Fruit fly (Drosophila melanogaster) whole organism, wandering third instar larva: ENCODE data around the gene eIF3h.

ENCODE experiments used
- Abd-B ChIP-seq: fragments of >200 bp; optimal IDR thresholded peaks from 2 replicates; lab custom pipeline; 2017; ENCODE audit warnings: missing biosample characterization, missing genetic modification characterization
- CG32264 ChIP-seq: fragments of 200-800 bp; sonication (Bioruptor generic); optimal IDR thresholded peaks from 2 replicates; lab custom pipeline; 2016; ENCODE audit warnings: missing biosample characterization, missing genetic modification characterization
- CG9705 ChIP-seq: fragments of 200-800 bp; sonication (Bioruptor generic); optimal IDR thresholded peaks from 2 replicates; lab custom pipeline; 2018; ENCODE audit warnings: missing biosample characterization, mild to moderate bottlenecking, missing genetic modification characterization
- CrebA ChIP-seq: fragments of 200-800 bp; sonication (Bioruptor generic); optimal IDR thresholded peaks from 2 replicates; lab custom pipeline; 2016; ENCODE audit warnings: missing biosample characterization, mild to moderate bottlenecking, missing genetic modification characterization, borderline replicate concordance
- Dfd ChIP-seq: fragments of >200 bp; optimal IDR thresholded peaks from 2 replicates; lab custom pipeline; 2017; ENCODE audit warnings: missing biosample characterization, missing genetic modification characterization
- Dif ChIP-seq: fragments of 200-275, 200-300 bp; sonication (Bioruptor generic); optimal IDR thresholded peaks from 2 replicates; lab custom pipeline; 2018; ENCODE audit warnings: missing biosample characterization, missing genetic modification characterization; ENCODE audit not compliant: partially characterized antibody
- GATAd ChIP-seq: sonication (Bioruptor generic); optimal IDR thresholded peaks from 2 replicates; lab custom pipeline; 2016; ENCODE audit warnings: missing biosample characterization, missing genetic modification characterization
- HLH106 ChIP-seq: fragments of 200-800 bp; optimal IDR thresholded peaks from 3 replicates; lab custom pipeline; 2019; ENCODE audit warnings: missing biosample characterization, mild to moderate bottlenecking, missing genetic modification characterization, moderate library complexity
- Hnf4 ChIP-seq: fragments of 200-800 bp; sonication (Bioruptor generic); optimal IDR thresholded peaks from 2 replicates; lab custom pipeline; 2016; ENCODE audit warnings: missing biosample characterization, mild to moderate bottlenecking, missing genetic modification characterization
- Hr78 ChIP-seq: fragments of >200 bp; optimal IDR thresholded peaks from 2 replicates; lab custom pipeline; 2017; ENCODE audit warnings: missing biosample characterization, missing genetic modification characterization
- Hr83 ChIP-seq: fragments of 200-300 bp; sonication (Bioruptor generic); optimal IDR thresholded peaks from 2 replicates; lab custom pipeline; 2016; ENCODE audit warnings: missing biosample characterization, mild to moderate bottlenecking, missing genetic modification characterization, moderate library complexity; ENCODE audit not compliant: poor library complexity, severe bottlenecking
- Jra ChIP-seq: sonication (Bioruptor generic); optimal IDR thresholded peaks from 2 replicates; lab custom pipeline; 2016; ENCODE audit warnings: missing biosample characterization, missing genetic modification characterization
- Mio ChIP-seq: sonication (Bioruptor generic); optimal IDR thresholded peaks from 2 replicates; lab custom pipeline; 2016; ENCODE audit warnings: missing biosample characterization, missing genetic modification characterization
- Myc ChIP-seq: fragments of >200 bp; optimal IDR thresholded peaks from 2 replicates; lab custom pipeline; 2017
- N ChIP-seq: fragments of >200 bp; optimal IDR thresholded peaks from 2 replicates; lab custom pipeline; 2018; ENCODE audit warnings: missing biosample characterization, missing external identifiers, missing genetic modification characterization
- OdsH ChIP-seq: fragments of 200-800 bp; sonication (Bioruptor generic); optimal IDR thresholded peaks from 2 replicates; lab custom pipeline; 2016; ENCODE audit warnings: missing biosample characterization, mild to moderate bottlenecking, missing genetic modification characterization
- Rel ChIP-seq, 2 experiments: fragments of 200-800 bp; sonication (Bioruptor generic) in 1 of 2; optimal IDR thresholded peaks; 2 replicates in 1 of 2; 3 replicates in 1 of 2; lab custom pipeline; 2016 to 2019; ENCODE audit warnings: mild to moderate bottlenecking in 2 of 2, missing biosample characterization in 2 of 2, missing genetic modification characterization in 2 of 2, moderate library complexity in 1 of 2
- Sp1 ChIP-seq: fragments of 200-800 bp; sonication (Bioruptor generic); optimal IDR thresholded peaks from 3 replicates; lab custom pipeline; 2019; ENCODE audit warnings: missing biosample characterization, mild to moderate bottlenecking, missing genetic modification characterization, moderate library complexity
- Vsx2 ChIP-seq: fragments of 200-300, 225-300 bp; sonication (Bioruptor generic); optimal IDR thresholded peaks from 2 replicates; lab custom pipeline; 2018; ENCODE audit warnings: missing biosample characterization, missing genetic modification characterization; ENCODE audit not compliant: partially characterized antibody
- br ChIP-seq: fragments of 200-800 bp; sonication (Bioruptor generic); optimal IDR thresholded peaks from 2 replicates; lab custom pipeline; 2016; ENCODE audit warnings: missing biosample characterization, missing genetic modification characterization
- brk ChIP-seq: fragments of 200-800 bp; sonication (Bioruptor generic); optimal IDR thresholded peaks from 2 replicates; lab custom pipeline; 2016; ENCODE audit warnings: missing biosample characterization, mild to moderate bottlenecking, missing genetic modification characterization
- dl ChIP-seq, 2 experiments: fragments of 175-275, 200-275 bp in 1 of 2; fragments of 200-275 bp in 1 of 2; sonication (Bioruptor generic); optimal IDR thresholded peaks; lab custom pipeline; 2018; ENCODE audit warnings: mild to moderate bottlenecking in 2 of 2, missing biosample characterization in 2 of 2, missing genetic modification characterization in 2 of 2, moderate library complexity in 2 of 2; ENCODE audit not compliant: partially characterized antibody in 2 of 2, insufficient read depth in 1 of 2
- dmrt93B ChIP-seq: fragments of 200-800 bp; sonication (Bioruptor generic); optimal IDR thresholded peaks from 2 replicates; lab custom pipeline; 2018; ENCODE audit warnings: missing biosample characterization, mild to moderate bottlenecking, missing genetic modification characterization
- dsf ChIP-seq: sonication (Bioruptor generic); optimal IDR thresholded peaks from 2 replicates; lab custom pipeline; 2016; ENCODE audit warnings: missing biosample characterization, missing genetic modification characterization, borderline replicate concordance
- ey ChIP-seq: fragments of 200-800 bp; sonication (Bioruptor generic); optimal IDR thresholded peaks from 2 replicates; lab custom pipeline; 2016; ENCODE audit warnings: missing biosample characterization, missing genetic modification characterization
- foxo ChIP-seq, 2 experiments: fragments of 200-800 bp; sonication (Bioruptor generic); optimal IDR thresholded peaks; 2 replicates in 1 of 2; 3 replicates in 1 of 2; lab custom pipeline; 2016 to 2017; ENCODE audit warnings: missing biosample characterization in 2 of 2, missing genetic modification characterization in 2 of 2
- fru ChIP-seq: fragments of 200-800 bp; sonication (Bioruptor generic); optimal IDR thresholded peaks from 3 replicates; lab custom pipeline; 2016; ENCODE audit warnings: missing biosample characterization, mild to moderate bottlenecking, missing genetic modification characterization
- h ChIP-seq: fragments of 200-800 bp; sonication (Bioruptor generic); optimal IDR thresholded peaks from 3 replicates; lab custom pipeline; 2016; ENCODE audit warnings: missing biosample characterization, mild to moderate bottlenecking, missing genetic modification characterization
- jim ChIP-seq: fragments of 175-275, 200-325 bp; sonication (Bioruptor generic); optimal IDR thresholded peaks from 2 replicates; lab custom pipeline; 2016; ENCODE audit warnings: missing biosample characterization, mild to moderate bottlenecking, missing genetic modification characterization
- lola ChIP-seq: fragments of >200 bp; optimal IDR thresholded peaks from 2 replicates; lab custom pipeline; 2017; ENCODE audit warnings: missing biosample characterization, missing genetic modification characterization
- pan ChIP-seq: fragments of >200 bp; optimal IDR thresholded peaks from 2 replicates; lab custom pipeline; 2017
- psq ChIP-seq: fragments of 200-800 bp; sonication (Bioruptor generic); optimal IDR thresholded peaks from 3 replicates; lab custom pipeline; 2017; ENCODE audit warnings: missing biosample characterization, mild to moderate bottlenecking, missing genetic modification characterization, moderate library complexity
- rgr ChIP-seq: fragments of 200-800 bp; sonication (Bioruptor generic); optimal IDR thresholded peaks from 3 replicates; lab custom pipeline; 2016; ENCODE audit warnings: missing biosample characterization, mild to moderate bottlenecking, missing genetic modification characterization
- sage ChIP-seq: fragments of 200-800 bp; sonication (Bioruptor generic); optimal IDR thresholded peaks from 2 replicates; lab custom pipeline; 2016; ENCODE audit warnings: missing biosample characterization, mild to moderate bottlenecking, missing genetic modification characterization
- sv ChIP-seq: fragments of 200-800 bp; sonication (Bioruptor generic); optimal IDR thresholded peaks from 3 replicates; lab custom pipeline; 2016; ENCODE audit warnings: missing biosample characterization, missing genetic modification characterization
- tai ChIP-seq: sonication (Bioruptor generic); optimal IDR thresholded peaks from 2 replicates; lab custom pipeline; 2016; ENCODE audit warnings: missing biosample characterization, missing genetic modification characterization
- usp ChIP-seq: fragments of >200 bp; optimal IDR thresholded peaks from 2 replicates; lab custom pipeline; 2017; ENCODE audit warnings: missing biosample characterization, missing genetic modification characterization
- woc ChIP-seq: sonication (Bioruptor generic); optimal IDR thresholded peaks from 2 replicates; lab custom pipeline; 2016; ENCODE audit warnings: missing biosample characterization, mild to moderate bottlenecking, missing genetic modification characterization

The eIF3h gene

DNA sequence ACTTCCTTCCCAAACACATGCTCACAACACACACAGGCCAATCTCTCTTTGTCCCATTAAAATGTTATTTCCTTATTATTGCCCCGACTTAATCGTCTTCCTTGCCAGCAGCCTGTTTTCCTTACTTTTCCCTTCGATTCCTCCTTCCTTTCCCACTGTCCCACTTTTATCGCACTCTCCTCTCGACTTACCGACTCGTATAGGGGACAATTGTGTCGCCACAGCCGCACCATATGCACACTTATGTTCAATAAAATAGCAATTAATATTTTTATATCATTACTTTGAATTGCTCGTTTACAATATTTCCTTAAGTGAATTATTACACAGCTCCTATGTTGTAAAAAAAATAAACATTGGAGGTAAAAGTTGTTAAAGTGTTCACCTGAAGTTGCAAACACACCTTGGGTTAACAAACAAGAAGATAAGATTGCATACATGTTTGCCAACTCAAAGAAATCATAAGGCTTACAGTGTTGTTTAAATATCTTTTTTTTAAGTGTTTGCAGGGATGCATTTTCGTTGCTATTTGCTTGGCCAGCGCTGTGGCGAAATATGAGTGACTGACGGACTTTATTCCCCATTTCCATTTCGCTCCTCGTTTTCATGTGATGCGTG, 34.1 kb upstream of the eIF3h start:
- TF ChIP-seq Hnf4: peak; percentile 49
- peak; percentile 70 for TF ChIP-seq psq (GFP tag; lab: Kevin White, UChicago)
- TF ChIP-seq woc: peak; percentile 55
- no peak for TF ChIP-seq Abd-B
- peak; percentile 47 for TF ChIP-seq CG32264 (GFP tag; lab: Kevin White, UChicago)
- TF ChIP-seq Hr83 (GFP tag; lab: Kevin White, UChicago): no peak
- TF ChIP-seq lola (GFP tag; lab: Kevin White, UChicago): no peak
- no peak for TF ChIP-seq jim (GFP tag; lab: Kevin White, UChicago)
- TF ChIP-seq OdsH: peak; percentile 75
- TF ChIP-seq CG9705 (GFP tag; lab: Kevin White, UChicago): peak; percentile 29
- no peak for TF ChIP-seq Vsx2 (GFP tag; lab: Kevin White, UChicago)
- TF ChIP-seq h (GFP tag; lab: Kevin White, UChicago): peak; percentile 80
- TF ChIP-seq dl (GFP tag; optimal IDR thresholded peaks at IDR 0.05; lab: Kevin White, UChicago; ENCODE audit: insufficient read depth in 1 of 2, partially characterized antibody in 2 of 2): no peak
- TF ChIP-seq N: no peak
- no peak for TF ChIP-seq Dif (GFP tag; lab: Kevin White, UChicago)
- TF ChIP-seq Rel (GFP tag; optimal IDR thresholded peaks at IDR 0.05; lab: Kevin White, UChicago): no peak
- no peak for TF ChIP-seq Rel (tag; optimal IDR thresholded peaks at IDR 0.05; lab: Kevin White, UChicago)
- no peak for TF ChIP-seq GATAd (GFP tag; lab: Kevin White, UChicago)
- no peak for TF ChIP-seq Dfd (GFP tag; lab: Kevin White, UChicago)
- peak; percentile 74 for TF ChIP-seq rgr (GFP tag; lab: Kevin White, UChicago)
- no peak for TF ChIP-seq Mio (GFP tag; lab: Kevin White, UChicago)
- no peak for TF ChIP-seq usp
- peak; percentile 74 for TF ChIP-seq tai (GFP tag; lab: Kevin White, UChicago)
- TF ChIP-seq ey (GFP tag; lab: Kevin White, UChicago): peak; percentile 73
- TF ChIP-seq dsf (GFP tag; lab: Kevin White, UChicago): peak; percentile 20
- peak; percentile 20 for TF ChIP-seq CrebA
- peak; percentile 75 for TF ChIP-seq fru (GFP tag; lab: Kevin White, UChicago)
- peak; percentile 68 for TF ChIP-seq sv
- peak; percentile 48 for TF ChIP-seq Jra (GFP tag; lab: Kevin White, UChicago)
- peak; percentile 41 for TF ChIP-seq brk (GFP tag; lab: Kevin White, UChicago)
- peak; percentile 76 for TF ChIP-seq Sp1 (GFP tag; lab: Kevin White, UChicago)
- TF ChIP-seq sage (GFP tag; lab: Kevin White, UChicago): peak; percentile 46
- no peak for TF ChIP-seq Hr78
- TF ChIP-seq foxo (GFP tag; optimal IDR thresholded peaks at IDR 0.05; lab: Kevin White, UChicago): peak in 1 of 2 experiments; percentile 81
- peak; percentile 79 for TF ChIP-seq br
- TF ChIP-seq HLH106 (tag; lab: Kevin White, UChicago): peak; percentile 68
- no peak for TF ChIP-seq pan
- TF ChIP-seq dmrt93B: peak; percentile 68
- TF ChIP-seq Myc: no peak

DNA sequence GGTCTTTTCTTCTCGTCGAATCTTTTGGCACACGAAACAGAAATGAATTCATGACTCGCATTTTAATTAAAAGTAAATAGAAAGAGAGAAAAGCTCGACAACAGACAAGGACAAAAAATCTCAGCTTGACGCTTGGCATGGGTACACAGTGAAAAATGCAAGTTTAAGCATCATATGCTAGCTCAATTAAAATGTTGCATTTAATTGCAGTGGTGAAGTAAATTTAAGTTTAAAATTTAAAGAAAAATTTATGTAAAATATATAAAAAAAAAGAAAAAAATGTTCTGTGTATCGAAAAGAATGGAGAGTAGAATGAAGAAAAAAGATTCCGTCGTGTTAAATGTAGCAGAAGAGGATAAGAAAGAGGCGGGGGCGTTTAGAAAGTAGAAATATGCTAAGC, 32.7 kb upstream of the eIF3h start:
- TF ChIP-seq Vsx2 (GFP tag; lab: Kevin White, UChicago) (no peak), HLH106 (tag; lab: Kevin White, UChicago) (peak; percentile 25), br (no peak), usp (no peak), ey (GFP tag; lab: Kevin White, UChicago) (no peak), dmrt93B (no peak), lola (GFP tag; lab: Kevin White, UChicago) (no peak), psq (GFP tag; lab: Kevin White, UChicago) (peak; percentile 42), woc (no peak), dl (GFP tag; optimal IDR thresholded peaks at IDR 0.05; lab: Kevin White, UChicago; ENCODE audit: insufficient read depth in 1 of 2, partially characterized antibody in 2 of 2) (no peak), jim (GFP tag; lab: Kevin White, UChicago) (no peak), sage (GFP tag; lab: Kevin White, UChicago) (no peak), foxo (GFP tag; optimal IDR thresholded peaks at IDR 0.05; lab: Kevin White, UChicago) (peak in 1 of 2 experiments; percentile 44), brk (GFP tag; lab: Kevin White, UChicago) (no peak), Dfd (GFP tag; lab: Kevin White, UChicago) (no peak), CG9705 (GFP tag; lab: Kevin White, UChicago) (no peak), Mio (GFP tag; lab: Kevin White, UChicago) (no peak), GATAd (GFP tag; lab: Kevin White, UChicago) (no peak), h (GFP tag; lab: Kevin White, UChicago) (peak; percentile 35), Rel (GFP tag; optimal IDR thresholded peaks at IDR 0.05; lab: Kevin White, UChicago) (no peak), Rel (tag; optimal IDR thresholded peaks at IDR 0.05; lab: Kevin White, UChicago) (no peak), sv (no peak), Jra (GFP tag; lab: Kevin White, UChicago) (no peak), Dif (GFP tag; lab: Kevin White, UChicago) (no peak), Hr83 (GFP tag; lab: Kevin White, UChicago) (no peak), fru (GFP tag; lab: Kevin White, UChicago) (peak; percentile 29), pan (no peak), Sp1 (GFP tag; lab: Kevin White, UChicago) (peak; percentile 10), OdsH (no peak), rgr (GFP tag; lab: Kevin White, UChicago) (peak; percentile 32), Hr78 (no peak), CrebA (no peak), CG32264 (GFP tag; lab: Kevin White, UChicago) (no peak), dsf (GFP tag; lab: Kevin White, UChicago) (no peak), tai (GFP tag; lab: Kevin White, UChicago) (no peak), Hnf4 (peak; percentile 39)
- TF ChIP-seq, all 38 proteins: peak for 8
